Worm (Caenorhabditis elegans) whole organism, L2 larva: Measurements from ENCODE around the gene chil-11.

Source experiments
- C34F6.9 ChIP-seq: fragments of 150-350 bp; optimal IDR thresholded peaks from 2 replicates; lab custom pipeline; 2014; ENCODE audit warnings: missing biosample characterization, missing genetic modification characterization
- F13H6.1 ChIP-seq: sonication (generic microtip); optimal IDR thresholded peaks from 2 replicates; lab custom pipeline; 2016; ENCODE audit warnings: missing genetic modification characterization, missing compliant biosample characterization
- alr-1 ChIP-seq: fragments of 150-350 bp; optimal IDR thresholded peaks from 2 replicates; lab custom pipeline; 2014; ENCODE audit warnings: missing biosample characterization, missing genetic modification characterization
- aly-2 ChIP-seq: fragments of 150-350 bp; optimal IDR thresholded peaks from 2 replicates; lab custom pipeline; 2014; ENCODE audit warnings: missing biosample characterization, missing genetic modification characterization
- mab-5 ChIP-seq: fragments of 150-350 bp; optimal IDR thresholded peaks from 2 replicates; lab custom pipeline; 2014; ENCODE audit warnings: missing biosample characterization, missing genetic modification characterization
- nhr-237 ChIP-seq: fragments of 150-350 bp; optimal IDR thresholded peaks from 2 replicates; lab custom pipeline; 2014; ENCODE audit warnings: missing biosample characterization, missing genetic modification characterization
- nhr-25 ChIP-seq: fragments of 150-350 bp; sonication (generic microtip); optimal IDR thresholded peaks from 3 replicates; lab custom pipeline; 2014; ENCODE audit warnings: missing biosample characterization, missing genetic modification characterization
- snpc-4 ChIP-seq: fragments of 150-350 bp; optimal IDR thresholded peaks from 2 replicates; lab custom pipeline; 2014; ENCODE audit warnings: missing biosample characterization, missing genetic modification characterization
- unc-62 ChIP-seq: fragments of 150-350 bp; optimal IDR thresholded peaks from 2 replicates; lab custom pipeline; 2014; ENCODE audit warnings: missing biosample characterization, missing genetic modification reagents, missing genetic modification characterization
- zag-1 ChIP-seq: fragments of 150-350 bp; optimal IDR thresholded peaks from 2 replicates; lab custom pipeline; 2014; ENCODE audit warnings: missing biosample characterization, missing genetic modification characterization
- ztf-1 ChIP-seq: fragments of 200-800 bp; sonication (Bioruptor generic); conservative IDR thresholded peaks from 2 replicates; pipeline ENCODE4 v1.3.6; 2022; ENCODE audit warnings: missing genetic modification characterization, missing compliant biosample characterization
- ztf-11 ChIP-seq: sonication (generic microtip); optimal IDR thresholded peaks from 2 replicates; lab custom pipeline; 2017; ENCODE audit warnings: missing biosample characterization, missing genetic modification characterization
- ztf-4 ChIP-seq: fragments of 150-350 bp; optimal IDR thresholded peaks from 2 replicates; lab custom pipeline; 2014; ENCODE audit warnings: missing biosample characterization, missing genetic modification characterization

- TF ChIP-seq C34F6.9, result no peak
- TF ChIP-seq zag-1 (tag; lab: Kevin White, UChicago), result no peak
- no peak for TF ChIP-seq ztf-1 (GFP tag; lab: Robert Waterston, UW)
- no peak for TF ChIP-seq ztf-4
- no peak for TF ChIP-seq alr-1
- TF ChIP-seq ztf-11 (tag; lab: Kevin White, UChicago), result no peak
- no peak for TF ChIP-seq mab-5 (tag; lab: Kevin White, UChicago)
- TF ChIP-seq snpc-4 (tag; lab: Kevin White, UChicago), result no peak
- TF ChIP-seq unc-62, result no peak
- no peak for TF ChIP-seq nhr-25 (tag; lab: Kevin White, UChicago)
- no peak for TF ChIP-seq nhr-237 (tag; lab: Kevin White, UChicago)
- TF ChIP-seq aly-2 (tag; lab: Kevin White, UChicago), result no peak
- no peak for TF ChIP-seq F13H6.1 (tag; lab: Kevin White, UChicago)
Measured at ce11 chrIV:5715341-5716112, 25.6 kb upstream of the chil-11 start.
